Fruit fly (Drosophila melanogaster) whole organism, prepupa: ENCODE results near the gene Wwox.

Source experiments
- CG10631 ChIP-seq: fragments of 200-800 bp; sonication (Bioruptor generic); optimal IDR thresholded peaks from 2 replicates; lab custom pipeline; 2016; ENCODE audit warnings: missing biosample characterization, missing genetic modification characterization
- CG10669 ChIP-seq: fragments of 200-800 bp; sonication (Bioruptor generic); optimal IDR thresholded peaks from 3 replicates; lab custom pipeline; 2018; ENCODE audit warnings: missing biosample characterization, mild to moderate bottlenecking, missing genetic modification characterization, moderate library complexity
- CG15336 ChIP-seq: fragments of 200-800 bp; sonication (Bioruptor generic); IDR thresholded peaks from 2 replicates; pipeline ENCODE4 v1.3.6; 2022; ENCODE audit warnings: missing biosample characterization, missing genetic modification characterization
- CG1621 ChIP-seq: fragments of 200-800 bp; sonication (Bioruptor generic); optimal IDR thresholded peaks from 3 replicates; lab custom pipeline; 2018; ENCODE audit warnings: missing biosample characterization, mild to moderate bottlenecking, missing genetic modification characterization
- CG16779 ChIP-seq: fragments of 200-800 bp; sonication (Bioruptor generic); optimal IDR thresholded peaks from 3 replicates; lab custom pipeline; 2017; ENCODE audit warnings: missing biosample characterization, mild to moderate bottlenecking, missing genetic modification characterization
- CG3032 ChIP-seq: fragments of 200-800 bp; optimal IDR thresholded peaks from 2 replicates; lab custom pipeline; 2019; ENCODE audit warnings: missing biosample characterization, mild to moderate bottlenecking, missing genetic modification characterization, moderate library complexity
- CG31627 ChIP-seq: fragments of 200-800 bp; sonication (Bioruptor generic); optimal IDR thresholded peaks from 3 replicates; lab custom pipeline; 2016; ENCODE audit warnings: missing biosample characterization, missing genetic modification characterization
- CG34406 ChIP-seq: fragments of 200-800 bp; sonication (Bioruptor generic); optimal IDR thresholded peaks from 3 replicates; lab custom pipeline; 2016; ENCODE audit warnings: missing biosample characterization, missing genetic modification characterization
- CG3919 ChIP-seq: fragments of 200-800 bp; sonication (Bioruptor generic); optimal IDR thresholded peaks from 3 replicates; lab custom pipeline; 2016; ENCODE audit warnings: missing biosample characterization, missing genetic modification characterization
- CG4318 ChIP-seq: fragments of 200-800 bp; sonication (Bioruptor generic); optimal IDR thresholded peaks from 3 replicates; lab custom pipeline; 2017; ENCODE audit warnings: missing biosample characterization, mild to moderate bottlenecking, missing genetic modification characterization
- CG6163 ChIP-seq: fragments of 200-800 bp; sonication (Bioruptor generic); IDR thresholded peaks from 3 replicates; pipeline ENCODE4 v1.3.6; 2022; ENCODE audit warnings: missing biosample characterization, missing genetic modification characterization
- CG6276 ChIP-seq: fragments of 200-800 bp; sonication (Bioruptor generic); optimal IDR thresholded peaks from 2 replicates; lab custom pipeline; 2017; ENCODE audit warnings: missing biosample characterization, mild to moderate bottlenecking, missing genetic modification characterization
- CG6792 ChIP-seq: fragments of 200-800 bp; sonication (Bioruptor generic); optimal IDR thresholded peaks from 3 replicates; lab custom pipeline; 2016; ENCODE audit warnings: missing biosample characterization, missing genetic modification characterization
- CG6808 ChIP-seq: fragments of 200-800 bp; sonication (Bioruptor generic); optimal IDR thresholded peaks from 3 replicates; lab custom pipeline; 2017; ENCODE audit warnings: missing biosample characterization, missing genetic modification characterization, mild to moderate bottlenecking, moderate library complexity, missing genetic modification reagents
- CG6854 ChIP-seq: fragments of 200-800 bp; sonication (Bioruptor generic); optimal IDR thresholded peaks from 2 replicates; lab custom pipeline; 2017; ENCODE audit warnings: missing biosample characterization, mild to moderate bottlenecking, missing genetic modification characterization
- CG7368 ChIP-seq: fragments of 200-800 bp; sonication (Bioruptor generic); optimal IDR thresholded peaks from 3 replicates; lab custom pipeline; 2016; ENCODE audit warnings: missing biosample characterization, missing genetic modification characterization
- CG8632 ChIP-seq: fragments of 200-800 bp; sonication (Bioruptor generic); optimal IDR thresholded peaks from 3 replicates; lab custom pipeline; 2016; ENCODE audit warnings: missing biosample characterization, missing genetic modification characterization
- CG9139 ChIP-seq: fragments of 200-800 bp; sonication (Bioruptor generic); optimal IDR thresholded peaks from 3 replicates; lab custom pipeline; 2017; ENCODE audit warnings: missing biosample characterization, mild to moderate bottlenecking, missing genetic modification characterization
- Eip75B ChIP-seq: fragments of 200-800 bp; sonication (Bioruptor generic); optimal IDR thresholded peaks from 3 replicates; lab custom pipeline; 2016; ENCODE audit warnings: missing biosample characterization, missing genetic modification characterization
- Eip78C ChIP-seq: fragments of 200-800 bp; sonication (Bioruptor generic); peaks from one replicate; lab custom pipeline; 2016; ENCODE audit warnings: missing biosample characterization, missing genetic modification characterization
- Eip93F ChIP-seq: fragments of 200-800 bp; sonication (Bioruptor generic); optimal IDR thresholded peaks from 2 replicates; lab custom pipeline; 2016; ENCODE audit warnings: missing biosample characterization, mild to moderate bottlenecking, missing genetic modification characterization
- Ets21C ChIP-seq: fragments of 200-800 bp; sonication (Bioruptor generic); optimal IDR thresholded peaks from 3 replicates; lab custom pipeline; 2016; ENCODE audit warnings: missing biosample characterization, missing genetic modification characterization
- Ets96B ChIP-seq: fragments of 200-800 bp; optimal IDR thresholded peaks from 2 replicates; lab custom pipeline; 2019; ENCODE audit warnings: missing biosample characterization, mild to moderate bottlenecking, missing genetic modification characterization, moderate library complexity
- Gug ChIP-seq: fragments of 200-800 bp; sonication (Bioruptor generic); IDR thresholded peaks from 2 replicates; pipeline ENCODE4 v1.3.6; 2022; ENCODE audit warnings: missing biosample characterization, missing genetic modification characterization
- Hr39 ChIP-seq: fragments of 200-800 bp; sonication (Bioruptor generic); optimal IDR thresholded peaks from 2 replicates; lab custom pipeline; 2016; ENCODE audit warnings: missing biosample characterization, missing genetic modification characterization
- Lpt ChIP-seq: fragments of 200-800 bp; sonication (Bioruptor generic); optimal IDR thresholded peaks from 3 replicates; lab custom pipeline; 2016; ENCODE audit warnings: missing biosample characterization, missing genetic modification characterization
- Met ChIP-seq: fragments of 200-800 bp; sonication (Bioruptor generic); optimal IDR thresholded peaks from 3 replicates; lab custom pipeline; 2016; ENCODE audit warnings: missing biosample characterization, missing genetic modification characterization
- OdsH ChIP-seq: fragments of 200-800 bp; sonication (Bioruptor generic); optimal IDR thresholded peaks from 3 replicates; lab custom pipeline; 2016; ENCODE audit warnings: missing biosample characterization, missing genetic modification characterization
- Sox102F ChIP-seq: fragments of 200-800 bp; sonication (Bioruptor generic); optimal IDR thresholded peaks from 2 replicates; lab custom pipeline; 2016; ENCODE audit warnings: missing biosample characterization, mild to moderate bottlenecking, missing genetic modification characterization
- Sox14 ChIP-seq: fragments of 200-800 bp; sonication (Bioruptor generic); optimal IDR thresholded peaks from 3 replicates; lab custom pipeline; 2016; ENCODE audit warnings: missing biosample characterization, missing genetic modification characterization
- Sox15 ChIP-seq: fragments of 200-800 bp; sonication (Bioruptor generic); optimal IDR thresholded peaks from 3 replicates; lab custom pipeline; 2016; ENCODE audit warnings: missing biosample characterization, missing genetic modification characterization
- acj6 ChIP-seq: fragments of 200-800 bp; sonication (Bioruptor generic); optimal IDR thresholded peaks from 3 replicates; lab custom pipeline; 2016; ENCODE audit warnings: missing biosample characterization, missing genetic modification characterization
- dsx ChIP-seq: fragments of 200-800 bp; optimal IDR thresholded peaks from 3 replicates; lab custom pipeline; 2019; ENCODE audit warnings: missing biosample characterization, mild to moderate bottlenecking, missing genetic modification characterization, moderate library complexity; ENCODE audit not compliant: poor library complexity, severe bottlenecking
- eg ChIP-seq: fragments of 200-800 bp; sonication (Bioruptor generic); IDR thresholded peaks from 3 replicates; pipeline ENCODE4 v1.3.6; 2022; ENCODE audit warnings: missing biosample characterization, missing genetic modification characterization
- esn ChIP-seq: fragments of 200-800 bp; sonication (Bioruptor generic); optimal IDR thresholded peaks from 2 replicates; lab custom pipeline; 2016; ENCODE audit warnings: missing biosample characterization, mild to moderate bottlenecking, missing genetic modification characterization, moderate library complexity
- fd59A ChIP-seq: fragments of 200-800 bp; sonication (Bioruptor generic); optimal IDR thresholded peaks from 2 replicates; lab custom pipeline; 2017; ENCODE audit warnings: missing biosample characterization, mild to moderate bottlenecking, missing genetic modification characterization, missing genetic modification reagents
- fd85E ChIP-seq: fragments of 200-800 bp; sonication (Bioruptor generic); optimal IDR thresholded peaks from 3 replicates; lab custom pipeline; 2016; ENCODE audit warnings: missing biosample characterization, missing genetic modification characterization
- lz ChIP-seq: fragments of 200-800 bp; sonication (Bioruptor generic); optimal IDR thresholded peaks from 3 replicates; lab custom pipeline; 2016; ENCODE audit warnings: missing biosample characterization, missing genetic modification characterization
- net ChIP-seq: fragments of 200-800 bp; sonication (Bioruptor generic); optimal IDR thresholded peaks from 3 replicates; lab custom pipeline; 2016; ENCODE audit warnings: missing biosample characterization, missing genetic modification characterization
- salr ChIP-seq, 2 experiments: fragments of 200-800 bp; sonication (Bioruptor generic); optimal IDR thresholded peaks; 3 replicates each; lab custom pipeline; 2016 to 2018; ENCODE audit warnings: missing biosample characterization in 2 of 2, missing genetic modification characterization in 2 of 2, mild to moderate bottlenecking in 1 of 2
- spab ChIP-seq: fragments of 200-800 bp; sonication (Bioruptor generic); optimal IDR thresholded peaks from 2 replicates; lab custom pipeline; 2017; ENCODE audit warnings: missing biosample characterization, mild to moderate bottlenecking, missing genetic modification characterization, missing genetic modification reagents
- ss ChIP-seq, 2 experiments: fragments of 200-800 bp; sonication (Bioruptor generic); optimal IDR thresholded peaks; 2 replicates in 1 of 2; 3 replicates in 1 of 2; lab custom pipeline; 2017 to 2018; ENCODE audit warnings: mild to moderate bottlenecking in 2 of 2, missing biosample characterization in 2 of 2, missing genetic modification characterization in 2 of 2, moderate library complexity in 1 of 2
- svp ChIP-seq: fragments of 200-800 bp; sonication (Bioruptor generic); peaks from one replicate; lab custom pipeline; 2016; ENCODE audit warnings: missing biosample characterization, missing genetic modification characterization
- topi ChIP-seq: fragments of 200-800 bp; sonication (Bioruptor generic); optimal IDR thresholded peaks from 3 replicates; lab custom pipeline; 2016; ENCODE audit warnings: missing biosample characterization, missing genetic modification characterization
- vri ChIP-seq: fragments of 200-800 bp; sonication (Bioruptor generic); optimal IDR thresholded peaks from 3 replicates; lab custom pipeline; 2016; ENCODE audit warnings: missing biosample characterization, mild to moderate bottlenecking, missing genetic modification characterization

The Wwox gene

dm6 chr2L:7998655-7999054 is 5.4 kb downstream of the Wwox start, which contains the start of gene Sirup (continued):
- TF ChIP-seq Gug (GFP tag; lab: Robert Waterston, UW) (no peak), esn (GFP tag; lab: Kevin White, UChicago) (peak; percentile 49), Sox102F (peak; percentile 43), CG6854 (peak; percentile 68), Ets96B (tag; lab: Kevin White, UChicago) (peak; percentile 1), OdsH (GFP tag; lab: Kevin White, UChicago) (peak; percentile 2), Sox14 (peak; percentile 56), fd59A (GFP tag; lab: Kevin White, UChicago) (no peak), CG6276 (GFP tag; lab: Kevin White, UChicago) (no peak), CG8632 (GFP tag; lab: Kevin White, UChicago) (no peak), CG10631 (GFP tag; lab: Kevin White, UChicago) (no peak), fd85E (GFP tag; lab: Kevin White, UChicago) (no peak), Eip78C (GFP tag; lab: Kevin White, UChicago) (peak; percentile 72), Eip93F (GFP tag; lab: Kevin White, UChicago) (no peak), Sox15 (GFP tag; lab: Kevin White, UChicago) (no peak), CG31627 (GFP tag; lab: Kevin White, UChicago) (no peak), CG4318 (GFP tag; lab: Kevin White, UChicago) (no peak), acj6 (no peak), topi (GFP tag; lab: Kevin White, UChicago) (no peak), ss (GFP tag; optimal IDR thresholded peaks at IDR 0.05; lab: Kevin White, UChicago) (peak; percentile 16 to 47), salr (GFP tag; optimal IDR thresholded peaks at IDR 0.05; lab: Kevin White, UChicago) (peak in 1 of 2 experiments; percentile 10), Eip75B (GFP tag; lab: Kevin White, UChicago) (peak; percentile 29)

dm6 chr2L:7998080-7998457 is 6.0 kb downstream of the Wwox start, which contains the start of gene CG7227:
CG7227 (minus strand) TSS chr2L:7998151.
- TF ChIP-seq Hr39 (GFP tag; lab: Kevin White, UChicago) (no peak), Eip78C (GFP tag; lab: Kevin White, UChicago) (no peak), Met (no peak), esn (GFP tag; lab: Kevin White, UChicago) (no peak), ss (GFP tag; optimal IDR thresholded peaks at IDR 0.05; lab: Kevin White, UChicago) (no peak), net (GFP tag; lab: Kevin White, UChicago) (no peak), Lpt (GFP tag; lab: Kevin White, UChicago) (no peak), lz (no peak), vri (GFP tag; lab: Kevin White, UChicago) (no peak)

dm6 chr2L:7997290-7998079 is 6.6 kb downstream of the Wwox start:
- TF ChIP-seq Ets21C (GFP tag; lab: Kevin White, UChicago) (no peak), CG7368 (peak; percentile 4), CG15336 (0 out of 2 replicates have a peak, but pooled peaks have one; percentile 9), spab (GFP tag; lab: Kevin White, UChicago) (peak; percentile 50), ss (GFP tag; optimal IDR thresholded peaks at IDR 0.05; lab: Kevin White, UChicago) (peak in 1 of 2 experiments; percentile 50), lz (no peak), CG6276 (GFP tag; lab: Kevin White, UChicago) (peak; percentile 30), svp (GFP tag; lab: Kevin White, UChicago) (peak; percentile 97), Eip78C (GFP tag; lab: Kevin White, UChicago) (peak; percentile 78), CG4318 (GFP tag; lab: Kevin White, UChicago) (no peak), CG6163 (peak; percentile 39; the same call in 1 of the 3 replicates), CG1621 (tag; lab: Kevin White, UChicago) (peak; percentile 9), CG9139 (GFP tag; lab: Kevin White, UChicago) (peak; percentile 23), CG6792 (GFP tag; lab: Kevin White, UChicago) (peak; percentile 32), CG34406 (peak; percentile 11), OdsH (GFP tag; lab: Kevin White, UChicago) (peak; percentile 35), acj6 (peak; percentile 34), CG3032 (tag; lab: Kevin White, UChicago) (peak; percentile 49), eg (GFP tag; lab: Robert Waterston, UW) (peak; percentile 67), CG6808 (GFP tag; lab: Kevin White, UChicago) (peak; percentile 26), dsx (GFP tag; lab: Kevin White, UChicago) (peak; percentile 62), Ets96B (tag; lab: Kevin White, UChicago) (peak; percentile 68), CG3919 (GFP tag; lab: Kevin White, UChicago) (peak; percentile 13), CG16779 (no peak), CG10669 (GFP tag; lab: Kevin White, UChicago) (peak; percentile 56)
